Fruit fly (Drosophila melanogaster) whole organism, adult: ENCODE measurements around the gene CG31370.

Source experiments
- CG14711 ChIP-seq: fragments of 200-800 bp; sonication (Bioruptor generic); optimal IDR thresholded peaks from 2 replicates; lab custom pipeline; 2018; ENCODE audit warnings: missing biosample characterization, mild to moderate bottlenecking, missing genetic modification characterization, moderate library complexity
- CG33017 ChIP-seq: fragments of 200-800 bp; sonication (Bioruptor generic); optimal IDR thresholded peaks from 2 replicates; lab custom pipeline; 2018; ENCODE audit warnings: missing biosample characterization, mild to moderate bottlenecking, missing genetic modification characterization, moderate library complexity
- CG7101 ChIP-seq: fragments of 200-800 bp; sonication (Bioruptor generic); optimal IDR thresholded peaks from 2 replicates; lab custom pipeline; 2018; ENCODE audit warnings: missing biosample characterization, mild to moderate bottlenecking, missing genetic modification characterization, moderate library complexity
- Mnt ChIP-seq: fragments of 200-800 bp; sonication (Bioruptor generic); optimal IDR thresholded peaks from 2 replicates; lab custom pipeline; 2016; ENCODE audit warnings: missing biosample characterization, mild to moderate bottlenecking, missing genetic modification characterization
- ovo ChIP-seq: fragments of 200-800 bp; sonication (Bioruptor generic); optimal IDR thresholded peaks from 2 replicates; lab custom pipeline; 2016; ENCODE audit warnings: missing biosample characterization, missing genetic modification characterization
- tj ChIP-seq: fragments of 200-800 bp; sonication (Bioruptor generic); optimal IDR thresholded peaks from 3 replicates; lab custom pipeline; 2017; ENCODE audit warnings: missing biosample characterization, mild to moderate bottlenecking, missing genetic modification characterization, moderate library complexity

dm6 chr3R:25320051-25320705 is 17.9 kb downstream of the CG31370 start, which contains the start of gene CG10560:
- no peak for TF ChIP-seq Mnt (GFP tag; lab: Kevin White, UChicago)
- no peak for TF ChIP-seq tj (GFP tag; lab: Kevin White, UChicago)
- no peak for TF ChIP-seq ovo (GFP tag; lab: Kevin White, UChicago)
- TF ChIP-seq CG7101, result no peak
- no peak for TF ChIP-seq CG14711
- TF ChIP-seq CG33017 (tag; lab: Kevin White, UChicago), result no peak
